Worm (Caenorhabditis elegans) whole organism, L4 larva: ENCODE measurements around the gene gut-2.
A peak's percentile ranks its signal among the peaks of the same experiment; 100 is the strongest.

Source experiments
- D1046.2 ChIP-seq: fragments of 200-800 bp; sonication (Bioruptor generic); IDR thresholded peaks from 2 replicates; pipeline ENCODE4 v1.3.6; 2022; ENCODE audit warnings: missing genetic modification characterization, missing compliant biosample characterization
- F37D6.2 ChIP-seq: sonication (generic microtip); optimal IDR thresholded peaks from 2 replicates; lab custom pipeline; 2016; ENCODE audit warnings: mild to moderate bottlenecking, missing genetic modification characterization, missing compliant biosample characterization
- ZK546.5 ChIP-seq, 2 experiments: sonication (generic microtip); optimal IDR thresholded peaks; 2 replicates each; lab custom pipeline; 2017; ENCODE audit warnings: missing biosample characterization in 2 of 2, missing genetic modification characterization in 2 of 2
- aha-1 ChIP-seq: fragments of 150-350 bp; peaks from one replicate; lab custom pipeline; 2014; ENCODE audit warnings: missing biosample characterization, missing genetic modification characterization
- aly-2 ChIP-seq: sonication (generic microtip); optimal IDR thresholded peaks from 2 replicates; lab custom pipeline; 2018; ENCODE audit warnings: missing biosample characterization, missing genetic modification characterization
- arid-1 ChIP-seq: fragments of 200-800 bp; sonication (Bioruptor generic); conservative IDR thresholded peaks from 2 replicates; pipeline ENCODE4 v1.3.6; 2022; ENCODE audit warnings: missing genetic modification reagents, missing genetic modification characterization, missing compliant biosample characterization
- ceh-20 ChIP-seq: fragments of 200-800 bp; sonication (Bioruptor generic); IDR thresholded peaks from 2 replicates; pipeline ENCODE4 v1.3.6; 2022; ENCODE audit warnings: missing genetic modification reagents, missing genetic modification characterization, missing compliant biosample characterization
- ceh-28 ChIP-seq: fragments of 150-350 bp; optimal IDR thresholded peaks from 2 replicates; lab custom pipeline; 2014; ENCODE audit warnings: missing biosample characterization, missing genetic modification reagents, missing genetic modification characterization
- ceh-44 ChIP-seq: fragments of 200-800 bp; sonication (Bioruptor generic); IDR thresholded peaks from 2 replicates; pipeline ENCODE4 v1.3.6; 2022; ENCODE audit warnings: missing genetic modification reagents, missing genetic modification characterization, missing compliant biosample characterization
- ceh-62 ChIP-seq: sonication (generic microtip); optimal IDR thresholded peaks from 2 replicates; lab custom pipeline; 2017; ENCODE audit warnings: missing biosample characterization, missing genetic modification characterization
- cey-2 ChIP-seq: sonication (generic microtip); optimal IDR thresholded peaks from 3 replicates; lab custom pipeline; 2017; ENCODE audit warnings: missing genetic modification characterization, mild to moderate bottlenecking, missing compliant biosample characterization, antibody characterized with exemption, borderline replicate concordance; ENCODE audit not compliant: insufficient read depth
- daf-16 ChIP-seq, 3 experiments: sonication (generic microtip); optimal IDR thresholded peaks; 2 replicates each; lab custom pipeline; 2016 to 2017; ENCODE audit warnings: missing genetic modification characterization in 3 of 3, missing genetic modification reagents in 3 of 3, mild to moderate bottlenecking in 2 of 3, missing compliant biosample characterization in 2 of 3, missing biosample characterization in 1 of 3, moderate library complexity in 1 of 3
- daf-19 ChIP-seq: fragments of 200-800 bp; sonication (Bioruptor generic); conservative IDR thresholded peaks from 2 replicates; pipeline ENCODE4 v1.3.6; 2022; ENCODE audit warnings: missing genetic modification characterization, missing compliant biosample characterization
- daf-8 ChIP-seq: fragments of 200-800 bp; sonication (Bioruptor generic); IDR thresholded peaks from 2 replicates; pipeline ENCODE4 v1.3.6; 2022; ENCODE audit warnings: missing genetic modification characterization, missing compliant biosample characterization
- dmd-6 ChIP-seq: fragments of 200-800 bp; sonication (Bioruptor generic); IDR thresholded peaks from 2 replicates; pipeline ENCODE4 v1.3.6; 2022; ENCODE audit warnings: missing genetic modification reagents, missing genetic modification characterization, missing compliant biosample characterization
- dmd-9 ChIP-seq: fragments of 200-800 bp; sonication (Bioruptor generic); IDR thresholded peaks from 2 replicates; pipeline ENCODE4 v1.3.6; 2022; ENCODE audit warnings: missing genetic modification reagents, missing genetic modification characterization, missing compliant biosample characterization
- dpl-1 ChIP-seq: fragments of 150-350 bp; optimal IDR thresholded peaks from 2 replicates; lab custom pipeline; 2014; ENCODE audit warnings: missing biosample characterization, missing genetic modification reagents, missing genetic modification characterization
- dve-1 ChIP-seq: sonication (generic microtip); optimal IDR thresholded peaks from 2 replicates; lab custom pipeline; 2017; ENCODE audit warnings: antibody characterized with exemption, mild to moderate bottlenecking, missing genetic modification characterization, missing compliant biosample characterization; ENCODE audit not compliant: insufficient read depth
- egl-27 ChIP-seq: sonication (generic microtip); optimal IDR thresholded peaks from 3 replicates; lab custom pipeline; 2017; ENCODE audit warnings: missing biosample characterization, missing genetic modification reagents, missing genetic modification characterization
- egl-43 ChIP-seq: fragments of 200-800 bp; sonication (Bioruptor generic); IDR thresholded peaks from 2 replicates; pipeline ENCODE4 v1.3.6; 2022; ENCODE audit warnings: missing genetic modification reagents, missing genetic modification characterization, missing compliant biosample characterization
- gei-8 ChIP-seq: fragments of 200-800 bp; sonication (Bioruptor generic); optimal IDR thresholded peaks from 2 replicates; lab custom pipeline; 2018; ENCODE audit warnings: mild to moderate bottlenecking, missing genetic modification characterization, missing compliant biosample characterization
- hif-1 ChIP-seq, 2 experiments: sonication (generic microtip); optimal IDR thresholded peaks; 2 replicates each; lab custom pipeline; 2016 to 2017; ENCODE audit warnings: missing compliant biosample characterization in 2 of 2, missing genetic modification characterization in 2 of 2, missing genetic modification reagents in 2 of 2, missing genotype in 2 of 2, mild to moderate bottlenecking in 1 of 2
- lim-7 ChIP-seq: fragments of 200-800 bp; sonication (Bioruptor generic); IDR thresholded peaks from 2 replicates; pipeline ENCODE4 v1.3.6; 2022; ENCODE audit warnings: missing genetic modification characterization, missing compliant biosample characterization
- lin-13 ChIP-seq: fragments of 150-350 bp; optimal IDR thresholded peaks from 2 replicates; lab custom pipeline; 2014; ENCODE audit warnings: missing biosample characterization, missing genetic modification reagents, missing genetic modification characterization
- lin-15B ChIP-seq: fragments of 150-350 bp; sonication (generic microtip); optimal IDR thresholded peaks from 3 replicates; lab custom pipeline; 2014; ENCODE audit warnings: missing biosample characterization, missing genetic modification characterization
- lin-29 ChIP-seq: fragments of 200-800 bp; sonication (Bioruptor generic); IDR thresholded peaks from 2 replicates; pipeline ENCODE4 v1.3.6; 2022; ENCODE audit warnings: missing genetic modification reagents, missing genetic modification characterization, missing compliant biosample characterization
- lin-39 ChIP-seq: fragments of 150-350 bp; optimal IDR thresholded peaks from 2 replicates; lab custom pipeline; 2014; ENCODE audit warnings: missing biosample characterization, missing genetic modification reagents, missing genetic modification characterization
- mdl-1 ChIP-seq, 2 experiments: fragments of 150-350 bp in 1 of 2; sonication (generic microtip) in 1 of 2; optimal IDR thresholded peaks; 2 replicates each; lab custom pipeline; 2014 to 2017; ENCODE audit warnings: missing biosample characterization in 2 of 2, missing genetic modification characterization in 2 of 2
- mdt-29 ChIP-seq: fragments of 200-800 bp; sonication (Bioruptor generic); IDR thresholded peaks from 2 replicates; pipeline ENCODE4 v1.3.6; 2022; ENCODE audit warnings: missing genetic modification reagents, missing genetic modification characterization, missing compliant biosample characterization
- mep-1 ChIP-seq: fragments of 150-350 bp; sonication (generic microtip); optimal IDR thresholded peaks from 3 replicates; lab custom pipeline; 2014; ENCODE audit warnings: missing biosample characterization, missing genetic modification characterization
- mxl-3 ChIP-seq: fragments of 200-800 bp; sonication (Bioruptor generic); optimal IDR thresholded peaks from 2 replicates; lab custom pipeline; 2018; ENCODE audit warnings: mild to moderate bottlenecking, missing genetic modification characterization, missing compliant biosample characterization
- nhr-11 ChIP-seq: fragments of 150-350 bp; optimal IDR thresholded peaks from 2 replicates; lab custom pipeline; 2014; ENCODE audit warnings: missing biosample characterization, missing genetic modification characterization
- nhr-111 ChIP-seq: fragments of 200-800 bp; sonication (Bioruptor generic); optimal IDR thresholded peaks from 2 replicates; lab custom pipeline; 2018; ENCODE audit warnings: mild to moderate bottlenecking, missing genetic modification characterization, missing compliant biosample characterization
- nhr-237 ChIP-seq: sonication (generic microtip); optimal IDR thresholded peaks from 2 replicates; lab custom pipeline; 2017; ENCODE audit warnings: missing biosample characterization, missing genetic modification characterization
- nhr-41 ChIP-seq: fragments of 200-800 bp; sonication (Bioruptor generic); IDR thresholded peaks from 2 replicates; pipeline ENCODE4 v1.3.6; 2022; ENCODE audit warnings: missing genetic modification reagents, missing genetic modification characterization, missing compliant biosample characterization
- nhr-48 ChIP-seq: sonication (generic microtip); optimal IDR thresholded peaks from 2 replicates; lab custom pipeline; 2016; ENCODE audit warnings: mild to moderate bottlenecking, missing genetic modification characterization, missing compliant biosample characterization
- nhr-77 ChIP-seq: fragments of 150-350 bp; optimal IDR thresholded peaks from 2 replicates; lab custom pipeline; 2014; ENCODE audit warnings: missing biosample characterization, missing genetic modification characterization
- pha-4 ChIP-seq, 2 experiments: fragments of 150-350 bp in 1 of 2; fragments of 200-800 bp in 1 of 2; sonication (Bioruptor generic) in 1 of 2; IDR thresholded peaks in 1 of 2; optimal IDR thresholded peaks in 1 of 2; 2 replicates each; pipeline versions ENCODE4 v1.3.6 to Lab custom; 2014 to 2022; ENCODE audit warnings: missing genetic modification characterization in 2 of 2, missing genetic modification reagents in 2 of 2, missing biosample characterization in 1 of 2, missing compliant biosample characterization in 1 of 2
- rbr-2 ChIP-seq: sonication (generic microtip); optimal IDR thresholded peaks from 2 replicates; lab custom pipeline; 2016; ENCODE audit warnings: missing genotype, missing genetic modification characterization, missing compliant biosample characterization
- set-16 ChIP-seq: fragments of 200-800 bp; sonication (Bioruptor generic); IDR thresholded peaks from 2 replicates; pipeline ENCODE4 v1.3.6; 2022; ENCODE audit warnings: missing genetic modification reagents, missing genetic modification characterization, missing compliant biosample characterization
- skn-1 ChIP-seq: fragments of 150-350 bp; optimal IDR thresholded peaks from 2 replicates; lab custom pipeline; 2014; ENCODE audit warnings: missing biosample characterization, missing genetic modification characterization
- snpc-1.2 ChIP-seq: fragments of 200-800 bp; sonication (Bioruptor generic); IDR thresholded peaks from 2 replicates; pipeline ENCODE4 v1.3.6; 2022; ENCODE audit warnings: missing genetic modification reagents, missing genetic modification characterization, missing compliant biosample characterization
- snpc-4 ChIP-seq: fragments of 150-350 bp; optimal IDR thresholded peaks from 2 replicates; lab custom pipeline; 2014; ENCODE audit warnings: missing biosample characterization, missing genetic modification characterization
- spr-3 ChIP-seq: fragments of 200-800 bp; sonication (Bioruptor generic); optimal IDR thresholded peaks from 2 replicates; lab custom pipeline; 2018; ENCODE audit warnings: mild to moderate bottlenecking, missing genetic modification characterization, missing compliant biosample characterization
- tra-1 ChIP-seq: fragments of 200-800 bp; sonication (Bioruptor generic); IDR thresholded peaks from 2 replicates; pipeline ENCODE4 v1.3.6; 2022; ENCODE audit warnings: missing genetic modification reagents, missing genetic modification characterization, missing compliant biosample characterization
- unc-39 ChIP-seq: sonication (generic microtip); optimal IDR thresholded peaks from 2 replicates; lab custom pipeline; 2017; ENCODE audit warnings: missing biosample characterization, missing genetic modification characterization
- zag-1 ChIP-seq: fragments of 150-350 bp; optimal IDR thresholded peaks from 2 replicates; lab custom pipeline; 2014; ENCODE audit warnings: missing biosample characterization, missing genetic modification characterization
- zfp-2 ChIP-seq: sonication (generic microtip); optimal IDR thresholded peaks from 2 replicates; lab custom pipeline; 2016; ENCODE audit warnings: mild to moderate bottlenecking, missing genetic modification characterization, missing compliant biosample characterization
- zip-2 ChIP-seq: fragments of 150-350 bp; optimal IDR thresholded peaks from 2 replicates; lab custom pipeline; 2014; ENCODE audit warnings: missing biosample characterization, missing genetic modification characterization

The gut-2 gene

DNA sequence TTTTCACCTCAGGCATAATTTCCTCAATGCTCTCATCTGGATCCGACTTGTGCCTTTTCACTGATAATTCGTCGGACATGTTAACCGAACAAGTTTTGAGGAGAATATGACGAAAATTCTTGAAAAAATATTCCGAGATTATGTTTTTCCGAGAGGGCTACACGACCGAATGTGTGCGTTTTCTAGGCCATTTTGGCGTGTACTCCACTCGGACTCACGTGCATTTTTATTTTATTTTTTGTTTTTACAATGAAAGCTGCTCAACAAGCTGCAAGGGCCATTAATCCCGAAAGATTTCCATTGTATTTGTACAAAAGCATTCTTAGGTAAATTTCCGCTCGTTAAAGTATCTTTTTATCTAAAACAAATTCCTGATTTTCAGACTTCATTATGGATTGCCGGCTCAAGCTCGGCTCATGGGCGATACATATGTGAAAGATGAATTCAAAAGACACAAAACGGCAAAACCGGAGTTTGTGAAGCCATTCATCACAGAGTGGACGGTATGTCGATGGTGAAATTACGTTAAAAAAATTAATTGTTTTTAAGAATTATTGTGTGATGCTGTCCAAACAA, 29.2 kb upstream of the gut-2 start, which contains the start of the genes F25H9.6 and F25H9.7 (continued):
- TF ChIP-seq ZK546.5 (tag; optimal IDR thresholded peaks at IDR 0.05; lab: Kevin White, UChicago) (no peak), egl-27 (tag; lab: Kevin White, UChicago) (no peak), lin-29 (GFP tag; lab: Robert Waterston, UW) (no peak), dmd-6 (peak; percentile 93), gei-8 (GFP tag; lab: Kevin White, UChicago) (peak; percentile 45), spr-3 (peak; percentile 53), nhr-11 (tag; lab: Kevin White, UChicago) (peak; percentile 54), mdt-29 (GFP tag; lab: Robert Waterston, UW) (peak; percentile 69; the same call in 1 of the 2 replicates), lin-15B (tag; lab: Kevin White, UChicago) (no peak), set-16 (GFP tag; lab: Robert Waterston, UW) (no peak), dve-1 (peak; percentile 81), rbr-2 (peak; percentile 81), ceh-28 (tag; lab: Kevin White, UChicago) (no peak), dmd-9 (GFP tag; lab: Robert Waterston, UW) (peak; percentile 98), snpc-1.2 (GFP tag; lab: Robert Waterston, UW) (no peak; the same call in 1 of the 2 replicates), mep-1 (tag; lab: Kevin White, UChicago) (peak; percentile 65), dpl-1 (GFP tag; lab: Kevin White, UChicago) (peak; percentile 77), zip-2 (tag; lab: Kevin White, UChicago) (peak; percentile 11), pha-4 (GFP tag; IDR thresholded peaks at IDR 0.05; lab: Robert Waterston, UW) (peak; percentile 36; the same call in 1 of the 2 replicates), pha-4 (tag; optimal IDR thresholded peaks at IDR 0.05; lab: Kevin White, UChicago) (no peak), aha-1 (tag; lab: Kevin White, UChicago) (peak; percentile 91), hif-1 (tag; optimal IDR thresholded peaks at IDR 0.05; lab: Kevin White, UChicago) (peak; percentile 2 to 96), lin-39 (tag; lab: Kevin White, UChicago) (no peak), ceh-20 (GFP tag; lab: Robert Waterston, UW) (peak; percentile 83), unc-39 (tag; lab: Kevin White, UChicago) (no peak), nhr-237 (tag; lab: Kevin White, UChicago) (no peak), nhr-111 (GFP tag; lab: Kevin White, UChicago) (peak; percentile 45), ceh-44 (GFP tag; lab: Robert Waterston, UW) (peak; percentile 63; the same call in 1 of the 2 replicates), zfp-2 (tag; lab: Kevin White, UChicago) (no peak), cey-2 (tag; lab: Kevin White, UChicago) (no peak), nhr-48 (tag; lab: Kevin White, UChicago) (peak; percentile 38), zag-1 (tag; lab: Kevin White, UChicago) (no peak), lim-7 (GFP tag; lab: Robert Waterston, UW) (no peak), daf-8 (GFP tag; lab: Robert Waterston, UW) (no peak), nhr-77 (tag; lab: Kevin White, UChicago) (peak; percentile 58), lin-13 (GFP tag; lab: Kevin White, UChicago) (peak; percentile 66), nhr-41 (GFP tag; lab: Robert Waterston, UW) (no peak), mxl-3 (GFP tag; lab: Kevin White, UChicago) (peak; percentile 71), mdl-1 (tag; optimal IDR thresholded peaks at IDR 0.05; lab: Kevin White, UChicago) (peak; percentile 72 to 91), snpc-4 (tag; lab: Kevin White, UChicago) (no peak), F37D6.2 (tag; lab: Kevin White, UChicago) (peak; percentile 70), egl-43 (GFP tag; lab: Robert Waterston, UW) (no peak), ceh-62 (no peak), skn-1 (tag; lab: Kevin White, UChicago) (no peak), D1046.2 (peak; percentile 78; the same call in 1 of the 2 replicates), daf-16 (GFP tag; optimal IDR thresholded peaks at IDR 0.05; lab: Kevin White, UChicago) (peak; percentile 43 to 86), daf-16 (tag; optimal IDR thresholded peaks at IDR 0.05; lab: Kevin White, UChicago) (peak; percentile 29), aly-2 (tag; lab: Kevin White, UChicago) (no peak), daf-19 (GFP tag; lab: Robert Waterston, UW) (0 out of 2 replicates have a peak, but pooled peaks have one; percentile 33), tra-1 (GFP tag; lab: Robert Waterston, UW) (peak; percentile 79; the same call in 1 of the 2 replicates), arid-1 (GFP tag; lab: Robert Waterston, UW) (peak; percentile 60; the same call in 1 of the 2 replicates)
